Worm (Caenorhabditis elegans) whole organism, L3 larva: ENCODE results near the gene T26A5.8.

Experiments
- ZK546.5 ChIP-seq: sonication (generic microtip); optimal IDR thresholded peaks from 2 replicates; lab custom pipeline; 2017; ENCODE audit warnings: missing biosample characterization, missing genetic modification characterization
- aly-2 ChIP-seq: fragments of 150-350 bp; optimal IDR thresholded peaks from 2 replicates; lab custom pipeline; 2014; ENCODE audit warnings: missing biosample characterization, missing genetic modification characterization
- ama-1 ChIP-seq: fragments of 150-350 bp; optimal IDR thresholded peaks from 2 replicates; lab custom pipeline; 2018
- ceh-16 ChIP-seq: sonication (generic microtip); optimal IDR thresholded peaks from 2 replicates; lab custom pipeline; 2017; ENCODE audit warnings: missing biosample characterization, missing genetic modification characterization
- ceh-82 ChIP-seq: fragments of 150-350 bp; optimal IDR thresholded peaks from 2 replicates; lab custom pipeline; 2014; ENCODE audit warnings: missing biosample characterization, missing genetic modification characterization
- ceh-9 ChIP-seq: sonication (generic microtip); optimal IDR thresholded peaks from 2 replicates; lab custom pipeline; 2018; ENCODE audit warnings: missing biosample characterization, missing genetic modification characterization
- daf-12 ChIP-seq: fragments of 150-350 bp; optimal IDR thresholded peaks from 2 replicates; lab custom pipeline; 2014; ENCODE audit warnings: missing biosample characterization, missing genetic modification reagents, missing genetic modification characterization
- elt-1 ChIP-seq: fragments of 150-350 bp; optimal IDR thresholded peaks from 2 replicates; lab custom pipeline; 2014; ENCODE audit warnings: missing biosample characterization, missing genetic modification characterization
- elt-2 ChIP-seq: sonication (generic microtip); optimal IDR thresholded peaks from 2 replicates; lab custom pipeline; 2016; ENCODE audit warnings: missing genetic modification reagents, mild to moderate bottlenecking, missing genetic modification characterization, missing compliant biosample characterization
- eor-1 ChIP-seq, 2 experiments: fragments of 150-350 bp; optimal IDR thresholded peaks; 2 replicates each; lab custom pipeline; 2014 to 2018; ENCODE audit warnings: missing biosample characterization in 2 of 2, missing genetic modification characterization in 2 of 2
- fkh-10 ChIP-seq: sonication (generic microtip); optimal IDR thresholded peaks from 2 replicates; lab custom pipeline; 2017; ENCODE audit warnings: missing biosample characterization, missing genetic modification reagents, missing genetic modification characterization
- fkh-2 ChIP-seq: fragments of 150-350 bp; optimal IDR thresholded peaks from 2 replicates; lab custom pipeline; 2014; ENCODE audit warnings: missing biosample characterization, missing genetic modification reagents, missing genetic modification characterization
- hmg-11 ChIP-seq: sonication (generic microtip); optimal IDR thresholded peaks from 2 replicates; lab custom pipeline; 2016; ENCODE audit warnings: missing genetic modification characterization, missing compliant biosample characterization
- jun-1 ChIP-seq: fragments of 150-350 bp; optimal IDR thresholded peaks from 2 replicates; lab custom pipeline; 2014; ENCODE audit warnings: missing biosample characterization, missing genetic modification reagents, missing genetic modification characterization
- lin-15B ChIP-seq: fragments of 150-350 bp; optimal IDR thresholded peaks from 2 replicates; lab custom pipeline; 2014; ENCODE audit warnings: missing biosample characterization, missing genetic modification characterization
- lin-39 ChIP-seq: fragments of 150-350 bp; optimal IDR thresholded peaks from 2 replicates; lab custom pipeline; 2018; ENCODE audit warnings: missing biosample characterization, missing genetic modification reagents, missing genetic modification characterization
- lsy-12 ChIP-seq: sonication (generic microtip); optimal IDR thresholded peaks from 2 replicates; lab custom pipeline; 2016; ENCODE audit warnings: mild to moderate bottlenecking, missing genetic modification characterization, missing compliant biosample characterization
- mdl-1 ChIP-seq: fragments of 150-350 bp; optimal IDR thresholded peaks from 2 replicates; lab custom pipeline; 2014; ENCODE audit warnings: missing biosample characterization, missing genetic modification characterization
- nfya-1 ChIP-seq: sonication (generic microtip); optimal IDR thresholded peaks from 2 replicates; lab custom pipeline; 2017; ENCODE audit warnings: missing genetic modification characterization, mild to moderate bottlenecking, missing compliant biosample characterization, antibody characterized with exemption, moderate library complexity; ENCODE audit not compliant: insufficient read depth
- nhr-237 ChIP-seq: fragments of 150-350 bp; optimal IDR thresholded peaks from 2 replicates; lab custom pipeline; 2014; ENCODE audit warnings: missing biosample characterization, missing genetic modification characterization
- nhr-28 ChIP-seq: fragments of 150-350 bp; optimal IDR thresholded peaks from 2 replicates; lab custom pipeline; 2014; ENCODE audit warnings: missing biosample characterization, missing genetic modification characterization
- nhr-43 ChIP-seq: sonication (generic microtip); optimal IDR thresholded peaks from 2 replicates; lab custom pipeline; 2016; ENCODE audit warnings: mild to moderate bottlenecking, missing genetic modification characterization, missing compliant biosample characterization; ENCODE audit not compliant: poor library complexity, severe bottlenecking
- nhr-67 ChIP-seq: fragments of 150-350 bp; optimal IDR thresholded peaks from 2 replicates; lab custom pipeline; 2014; ENCODE audit warnings: missing biosample characterization, missing genetic modification characterization
- nhr-76 ChIP-seq: fragments of 150-350 bp; sonication (generic microtip); optimal IDR thresholded peaks from 5 replicates; lab custom pipeline; 2014; ENCODE audit warnings: missing biosample characterization, missing genetic modification characterization
- nhr-77 ChIP-seq: fragments of 150-350 bp; optimal IDR thresholded peaks from 2 replicates; lab custom pipeline; 2014; ENCODE audit warnings: missing biosample characterization, missing genetic modification characterization
- pha-4 ChIP-seq: fragments of 150-350 bp; optimal IDR thresholded peaks from 2 replicates; lab custom pipeline; 2014; ENCODE audit warnings: missing biosample characterization, missing genetic modification reagents, missing genetic modification characterization
- pqm-1 ChIP-seq: fragments of 150-350 bp; optimal IDR thresholded peaks from 2 replicates; lab custom pipeline; 2017; ENCODE audit warnings: missing biosample characterization, missing genetic modification characterization, inconsistent platforms
- sea-2 ChIP-seq: fragments of 150-350 bp; sonication (generic microtip); optimal IDR thresholded peaks from 4 replicates; lab custom pipeline; 2014; ENCODE audit warnings: missing biosample characterization, missing genetic modification reagents, missing genetic modification characterization
- skn-1 ChIP-seq: fragments of 150-350 bp; optimal IDR thresholded peaks from 2 replicates; lab custom pipeline; 2014; ENCODE audit warnings: missing biosample characterization, missing genetic modification characterization
- unc-62 ChIP-seq: fragments of 150-350 bp; sonication (generic microtip); optimal IDR thresholded peaks from 4 replicates; lab custom pipeline; 2014; ENCODE audit warnings: missing biosample characterization, missing genetic modification reagents, missing genetic modification characterization
- zag-1 ChIP-seq: fragments of 150-350 bp; optimal IDR thresholded peaks from 2 replicates; lab custom pipeline; 2014; ENCODE audit warnings: missing biosample characterization, missing genetic modification characterization
- ztf-11 ChIP-seq: fragments of 150-350 bp; optimal IDR thresholded peaks from 2 replicates; lab custom pipeline; 2014; ENCODE audit warnings: missing biosample characterization, missing genetic modification characterization
- ztf-4 ChIP-seq: fragments of 150-350 bp; optimal IDR thresholded peaks from 2 replicates; lab custom pipeline; 2014; ENCODE audit warnings: missing biosample characterization, missing genetic modification characterization

T26A5.8 gene

DNA sequence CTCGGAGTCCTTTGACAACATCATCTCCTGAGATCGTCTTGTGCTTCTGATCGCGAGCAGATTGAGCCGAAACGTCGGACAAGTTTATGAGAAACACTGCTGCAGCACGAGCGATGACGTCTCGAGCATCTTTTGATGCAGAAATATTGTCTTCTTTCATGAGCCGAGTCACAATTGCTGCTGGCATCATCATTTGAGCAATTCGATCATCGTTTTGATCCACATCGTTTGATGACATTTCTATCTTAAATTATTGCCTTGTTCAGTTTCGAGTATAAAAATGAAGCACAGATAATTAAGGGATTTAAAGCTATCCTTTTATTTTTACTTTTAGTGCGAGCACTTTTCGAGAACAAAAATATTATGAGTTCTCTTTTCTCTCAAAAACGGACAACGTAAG, at the start of gene T26A5.8:
Gene T26A5.8 (minus strand): TSS at position 247 of the 400 bp plus-strand sequence.
- peak; percentile 30 for TF ChIP-seq lsy-12 (tag; lab: Kevin White, UChicago)
- TF ChIP-seq nfya-1 (tag; lab: Kevin White, UChicago), result peak; percentile 10
- peak; percentile 40 for TF ChIP-seq nhr-43
- TF ChIP-seq nhr-28 (tag; lab: Kevin White, UChicago), result no peak
- TF ChIP-seq unc-62 (GFP tag; lab: Kevin White, UChicago), result no peak
- peak; percentile 96 for TF ChIP-seq ama-1
- TF ChIP-seq eor-1 (tag; optimal IDR thresholded peaks at IDR 0.05; lab: Kevin White, UChicago), result no peak
- no peak for TF ChIP-seq hmg-11 (tag; lab: Kevin White, UChicago)
- peak; percentile 20 for TF ChIP-seq elt-2 (tag; lab: Kevin White, UChicago)

DNA sequence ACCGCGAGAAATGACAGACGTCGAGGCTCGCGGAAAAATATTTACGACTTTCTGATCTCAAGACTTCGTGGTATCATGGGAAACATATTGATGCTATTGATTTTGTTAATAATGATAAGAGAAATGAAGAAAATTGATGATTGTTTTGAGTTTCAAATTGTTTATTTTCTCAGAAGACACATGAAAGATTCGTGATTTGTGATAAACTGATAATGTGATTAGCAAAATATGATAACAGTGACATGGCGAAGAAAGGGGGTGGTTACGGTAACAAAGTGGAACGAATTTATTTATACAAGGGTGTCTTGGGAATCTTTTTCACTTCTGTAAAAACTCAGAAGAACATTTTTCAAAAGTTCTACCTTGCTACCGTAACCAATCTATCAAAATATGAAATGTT, 46.6 kb upstream of the T26A5.8 start:
- peak; percentile 11 for TF ChIP-seq elt-2 (tag; lab: Kevin White, UChicago)
- peak; percentile 51 for TF ChIP-seq nhr-43
- TF ChIP-seq nhr-76, result no peak

DNA sequence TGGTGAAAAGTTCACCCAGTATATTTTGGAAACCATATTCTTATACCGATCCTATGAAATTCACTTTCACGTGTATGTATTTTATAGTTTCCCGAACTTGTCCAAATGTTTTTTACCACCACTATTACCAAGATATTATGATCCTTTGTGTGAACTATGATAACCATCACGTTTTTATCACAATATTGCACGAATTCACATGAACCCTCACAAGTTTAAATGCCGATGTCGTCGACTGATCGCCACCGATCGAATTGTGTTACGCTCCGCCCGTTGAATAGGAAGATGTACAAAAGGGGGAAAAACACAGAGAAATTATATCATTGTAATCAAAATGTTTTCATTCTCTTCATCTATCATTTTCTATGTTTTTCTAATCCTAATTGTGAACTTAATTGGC, 45.7 kb upstream of the T26A5.8 start:
- no peak for TF ChIP-seq lin-15B (tag; lab: Kevin White, UChicago)
- TF ChIP-seq nhr-43, result peak; percentile 76
- TF ChIP-seq ceh-16 (tag; lab: Kevin White, UChicago), result no peak
- TF ChIP-seq fkh-2 (tag; lab: Kevin White, UChicago), result no peak
- no peak for TF ChIP-seq ztf-4
- TF ChIP-seq ceh-9, result no peak

DNA sequence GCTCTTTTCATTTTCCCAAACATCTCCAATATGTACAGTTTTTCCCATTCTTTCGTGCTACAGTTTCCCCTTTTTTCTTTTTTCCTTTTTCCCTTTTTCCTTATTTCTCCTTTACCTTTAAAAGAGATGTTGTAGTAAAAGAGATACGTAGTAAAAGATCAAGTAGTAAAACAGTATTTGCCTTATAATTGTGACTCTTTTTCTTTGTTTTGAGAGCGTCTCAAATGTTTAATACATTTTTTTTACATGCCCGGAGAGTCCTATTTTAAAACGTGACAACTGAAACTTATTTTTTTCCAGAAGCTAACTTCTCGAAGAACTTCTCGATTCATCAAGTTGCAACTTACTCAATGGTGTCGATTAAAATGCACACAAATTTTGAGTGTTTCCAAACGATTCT, 45.2 kb upstream of the T26A5.8 start, which contains the start of gene F23F12.12:
Gene F23F12.12 (plus strand): TSS at position 301 of the 400 bp plus-strand sequence.
- TF ChIP-seq ceh-82 (tag; lab: Kevin White, UChicago) (no peak), skn-1 (tag; lab: Kevin White, UChicago) (no peak), ZK546.5 (tag; lab: Kevin White, UChicago) (no peak), zag-1 (tag; lab: Kevin White, UChicago) (no peak), eor-1 (tag; optimal IDR thresholded peaks at IDR 0.05; lab: Kevin White, UChicago) (no peak), fkh-10 (GFP tag; lab: Kevin White, UChicago) (no peak), nhr-67 (tag; lab: Kevin White, UChicago) (no peak), elt-2 (tag; lab: Kevin White, UChicago) (no peak), ztf-11 (tag; lab: Kevin White, UChicago) (no peak), nhr-237 (tag; lab: Kevin White, UChicago) (no peak), jun-1 (tag; lab: Kevin White, UChicago) (no peak), nhr-77 (tag; lab: Kevin White, UChicago) (no peak), ceh-16 (tag; lab: Kevin White, UChicago) (no peak), ceh-9 (no peak), nhr-76 (no peak), lin-39 (tag; lab: Kevin White, UChicago) (no peak), fkh-2 (tag; lab: Kevin White, UChicago) (no peak), sea-2 (GFP tag; lab: Kevin White, UChicago) (no peak), daf-12 (tag; lab: Kevin White, UChicago) (no peak), elt-1 (no peak)

DNA sequence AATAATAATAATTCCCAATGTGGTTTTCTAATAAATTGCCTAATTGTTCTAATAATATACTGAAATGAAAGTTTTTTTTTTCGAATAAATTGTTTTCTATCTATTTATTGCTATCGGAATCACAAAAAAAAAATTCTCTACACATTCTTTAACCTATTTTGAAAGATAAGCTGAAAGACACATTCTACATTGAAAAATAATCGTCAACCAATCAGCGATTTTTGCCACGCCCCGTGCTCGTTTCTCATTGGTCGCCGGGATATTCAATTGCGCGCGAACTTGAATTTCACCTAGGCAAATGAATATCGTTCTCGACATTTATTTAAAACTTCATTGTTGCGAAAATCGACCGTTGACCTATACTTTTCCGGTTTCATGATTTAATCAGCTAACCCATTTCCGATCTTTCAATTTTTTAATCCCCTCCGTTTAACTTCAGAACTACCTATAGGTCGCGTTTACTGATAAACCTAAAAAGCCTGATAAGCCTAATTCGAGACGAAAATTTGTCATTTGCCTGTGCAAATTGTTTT, 37.4 kb upstream of the T26A5.8 start, which contains the start of gene F23F12.3:
Gene F23F12.3 (plus strand): TSS at position 483 of the 533 bp plus-strand sequence.
- TF ChIP-seq ztf-11 (tag; lab: Kevin White, UChicago) (no peak), nhr-67 (tag; lab: Kevin White, UChicago) (no peak), zag-1 (tag; lab: Kevin White, UChicago) (no peak), pqm-1 (tag; lab: Kevin White, UChicago) (peak; percentile 21), nfya-1 (tag; lab: Kevin White, UChicago) (peak; percentile 53), nhr-77 (tag; lab: Kevin White, UChicago) (no peak), mdl-1 (tag; lab: Kevin White, UChicago) (no peak), hmg-11 (tag; lab: Kevin White, UChicago) (no peak), daf-12 (tag; lab: Kevin White, UChicago) (no peak), elt-2 (tag; lab: Kevin White, UChicago) (peak; percentile 56), ama-1 (no peak), aly-2 (tag; lab: Kevin White, UChicago) (no peak), pha-4 (tag; lab: Kevin White, UChicago) (no peak), jun-1 (tag; lab: Kevin White, UChicago) (no peak)
